Worm (Caenorhabditis elegans): ENCODE results near the gene spp-7.

ce11 chrIV:5370914-5371313 lies 44.7 kb downstream of the spp-7 start:
- TF ChIP-seq ztf-28 (GFP tag; IDR thresholded peaks at IDR 0.05) (no peak), ets-4 (GFP tag; optimal IDR thresholded peaks at IDR 0.05) (no peak), F57C9.4 (tag; optimal IDR thresholded peaks at IDR 0.05) (no peak), sdz-38 (tag; optimal IDR thresholded peaks at IDR 0.05) (no peak), pha-4 (tag; optimal IDR thresholded peaks at IDR 0.05) (no peak), lin-40 (tag; optimal IDR thresholded peaks at IDR 0.05) (no peak)

Measured in whole organism, young adult.